Worm (Caenorhabditis elegans) whole organism, young adult: Measurements from ENCODE around the gene srlf-2.

Experiments
- F55B11.4 ChIP-seq: sonication (generic microtip); optimal IDR thresholded peaks from 2 replicates; lab custom pipeline; 2016; ENCODE audit warnings: missing compliant biosample characterization, missing genetic modification characterization, borderline replicate concordance; ENCODE audit not compliant: insufficient read depth
- Y79H2A.3 ChIP-seq: fragments of 200-800 bp; sonication (Bioruptor generic); conservative IDR thresholded peaks from 2 replicates; pipeline ENCODE4 v1.3.6; 2022; ENCODE audit warnings: missing genetic modification reagents, missing genetic modification characterization, missing compliant biosample characterization
- efl-1 ChIP-seq: fragments of 150-350 bp; optimal IDR thresholded peaks from 2 replicates; lab custom pipeline; 2014; ENCODE audit warnings: missing biosample characterization, missing genetic modification reagents, missing genetic modification characterization
- egl-44 ChIP-seq: fragments of 200-800 bp; sonication (Bioruptor generic); IDR thresholded peaks from 2 replicates; pipeline ENCODE4 v1.3.6; 2022; ENCODE audit warnings: missing genetic modification reagents, missing genetic modification characterization, missing compliant biosample characterization
- lin-40 ChIP-seq: sonication (generic microtip); optimal IDR thresholded peaks from 2 replicates; lab custom pipeline; 2016; ENCODE audit warnings: missing genetic modification characterization, mild to moderate bottlenecking, missing compliant biosample characterization, missing genotype, missing genetic modification reagents
- lsl-1 ChIP-seq: fragments of 200-800 bp; sonication (Bioruptor generic); optimal IDR thresholded peaks from 2 replicates; lab custom pipeline; 2018; ENCODE audit warnings: mild to moderate bottlenecking, missing genetic modification characterization, moderate library complexity, missing compliant biosample characterization
- nfya-2 ChIP-seq: fragments of 200-800 bp; sonication (Bioruptor generic); IDR thresholded peaks from 2 replicates; pipeline ENCODE4 v1.3.6; 2022; ENCODE audit warnings: missing genetic modification reagents, missing genetic modification characterization, missing compliant biosample characterization
- unc-130 ChIP-seq: sonication (generic microtip); optimal IDR thresholded peaks from 2 replicates; lab custom pipeline; 2016; ENCODE audit warnings: missing genetic modification reagents, missing genetic modification characterization, missing compliant biosample characterization
- unc-62 ChIP-seq: fragments of 150-350 bp; optimal IDR thresholded peaks from 2 replicates; lab custom pipeline; 2014; ENCODE audit warnings: missing biosample characterization, missing genetic modification reagents, missing genetic modification characterization

- no peak for TF ChIP-seq nfya-2
- TF ChIP-seq Y79H2A.3 (GFP tag; lab: Robert Waterston, UW), result no peak
- no peak for TF ChIP-seq unc-62 (GFP tag; lab: Kevin White, UChicago)
- TF ChIP-seq egl-44 (GFP tag; lab: Robert Waterston, UW), result no peak
- no peak for TF ChIP-seq unc-130 (GFP tag; lab: Kevin White, UChicago)
- TF ChIP-seq efl-1, result no peak
- no peak for TF ChIP-seq F55B11.4
- TF ChIP-seq lsl-1 (GFP tag; lab: Kevin White, UChicago), result no peak
- no peak for TF ChIP-seq lin-40 (tag; lab: Kevin White, UChicago)
These were observed 16.0 kb downstream of the srlf-2 start for ce11 chrIV:8506034-8506433.
